Worm (Caenorhabditis elegans) whole organism, L2 larva: Measurements from ENCODE around the gene B0462.4.
A peak's percentile ranks its signal among the peaks of the same experiment; 100 is the strongest.
"Not testable (repeated sequence)": the region's sequence is repeated elsewhere in the genome, so short reads cannot be mapped to it uniquely, and the experiment has no call there.

Experiments used
- F13H6.1 ChIP-seq: sonication (generic microtip); optimal IDR thresholded peaks from 2 replicates; lab custom pipeline; 2016; ENCODE audit warnings: missing genetic modification characterization, missing compliant biosample characterization
- R02D3.7 ChIP-seq: fragments of 150-350 bp; optimal IDR thresholded peaks from 2 replicates; lab custom pipeline; 2014; ENCODE audit warnings: missing biosample characterization, missing genetic modification characterization
- Y55F3AM.14 ChIP-seq: fragments of 200-800 bp; sonication (Bioruptor generic); optimal IDR thresholded peaks from 2 replicates; lab custom pipeline; 2018; ENCODE audit warnings: mild to moderate bottlenecking, missing genetic modification characterization, missing compliant biosample characterization
- ZK546.5 ChIP-seq: sonication (generic microtip); optimal IDR thresholded peaks from 2 replicates; lab custom pipeline; 2017; ENCODE audit warnings: missing biosample characterization, missing genetic modification characterization
- alr-1 ChIP-seq: fragments of 150-350 bp; optimal IDR thresholded peaks from 2 replicates; lab custom pipeline; 2014; ENCODE audit warnings: missing biosample characterization, missing genetic modification characterization
- aly-2 ChIP-seq: fragments of 150-350 bp; optimal IDR thresholded peaks from 2 replicates; lab custom pipeline; 2014; ENCODE audit warnings: missing biosample characterization, missing genetic modification characterization
- ama-1 ChIP-seq: fragments of 150-350 bp; optimal IDR thresholded peaks from 2 replicates; lab custom pipeline; 2018; ENCODE audit warnings: inconsistent platforms
- ceh-82 ChIP-seq: fragments of 150-350 bp; optimal IDR thresholded peaks from 2 replicates; lab custom pipeline; 2014; ENCODE audit warnings: missing biosample characterization, missing genetic modification characterization
- dmd-4 ChIP-seq: sonication (generic microtip); optimal IDR thresholded peaks from 2 replicates; lab custom pipeline; 2017; ENCODE audit warnings: missing biosample characterization, missing genetic modification characterization
- egl-27 ChIP-seq: sonication (generic microtip); optimal IDR thresholded peaks from 3 replicates; lab custom pipeline; 2017; ENCODE audit warnings: missing biosample characterization, missing genetic modification reagents, missing genetic modification characterization
- elt-3 ChIP-seq: sonication (generic microtip); optimal IDR thresholded peaks from 2 replicates; lab custom pipeline; 2017; ENCODE audit warnings: missing biosample characterization, missing genetic modification characterization
- fos-1 ChIP-seq: fragments of 150-350 bp; optimal IDR thresholded peaks from 2 replicates; lab custom pipeline; 2014; ENCODE audit warnings: missing biosample characterization, missing genetic modification characterization
- lin-11 ChIP-seq: fragments of 150-350 bp; sonication (generic microtip); optimal IDR thresholded peaks from 2 replicates; lab custom pipeline; 2014; ENCODE audit warnings: missing biosample characterization, missing genetic modification characterization, inconsistent platforms, mixed read lengths
- lin-39 ChIP-seq: fragments of 150-350 bp; optimal IDR thresholded peaks from 2 replicates; lab custom pipeline; 2014; ENCODE audit warnings: missing biosample characterization, missing genetic modification reagents, missing genetic modification characterization
- lsy-2 ChIP-seq, 2 experiments: fragments of 150-350 bp in 1 of 2; sonication (generic microtip) in 1 of 2; optimal IDR thresholded peaks; 2 replicates each; lab custom pipeline; 2014 to 2017; ENCODE audit warnings: missing biosample characterization in 2 of 2, missing genetic modification characterization in 2 of 2
- mab-5 ChIP-seq: fragments of 150-350 bp; optimal IDR thresholded peaks from 2 replicates; lab custom pipeline; 2014; ENCODE audit warnings: missing biosample characterization, missing genetic modification characterization
- mdl-1 ChIP-seq, 2 experiments: fragments of 150-350 bp in 1 of 2; sonication (generic microtip) in 1 of 2; optimal IDR thresholded peaks; 2 replicates each; lab custom pipeline; 2017; ENCODE audit warnings: missing biosample characterization in 2 of 2, missing genetic modification characterization in 2 of 2
- nhr-10 ChIP-seq: sonication (generic microtip); optimal IDR thresholded peaks from 2 replicates; lab custom pipeline; 2017; ENCODE audit warnings: missing biosample characterization, missing genetic modification characterization
- nhr-11 ChIP-seq: fragments of 150-350 bp; optimal IDR thresholded peaks from 2 replicates; lab custom pipeline; 2014; ENCODE audit warnings: missing biosample characterization, missing genetic modification characterization
- nhr-12 ChIP-seq: fragments of 150-350 bp; optimal IDR thresholded peaks from 2 replicates; lab custom pipeline; 2014; ENCODE audit warnings: missing biosample characterization, missing genetic modification characterization
- nhr-21 ChIP-seq: fragments of 150-350 bp; optimal IDR thresholded peaks from 2 replicates; lab custom pipeline; 2014; ENCODE audit warnings: missing biosample characterization, missing genetic modification characterization
- nhr-23 ChIP-seq: fragments of 150-350 bp; optimal IDR thresholded peaks from 2 replicates; lab custom pipeline; 2014; ENCODE audit warnings: missing biosample characterization, missing genetic modification reagents, missing genetic modification characterization
- nhr-237 ChIP-seq: fragments of 150-350 bp; optimal IDR thresholded peaks from 2 replicates; lab custom pipeline; 2014; ENCODE audit warnings: missing biosample characterization, missing genetic modification characterization
- nhr-25 ChIP-seq: fragments of 150-350 bp; sonication (generic microtip); optimal IDR thresholded peaks from 3 replicates; lab custom pipeline; 2014; ENCODE audit warnings: missing biosample characterization, missing genetic modification characterization
- nhr-6 ChIP-seq: fragments of 150-350 bp; optimal IDR thresholded peaks from 2 replicates; lab custom pipeline; 2014; ENCODE audit warnings: missing biosample characterization, missing genetic modification characterization
- nhr-77 ChIP-seq: fragments of 150-350 bp; optimal IDR thresholded peaks from 2 replicates; lab custom pipeline; 2014; ENCODE audit warnings: missing biosample characterization, missing genetic modification characterization
- peb-1 ChIP-seq: fragments of 150-350 bp; optimal IDR thresholded peaks from 2 replicates; lab custom pipeline; 2014; ENCODE audit warnings: missing biosample characterization, missing genetic modification characterization
- sem-4 ChIP-seq: fragments of 150-350 bp; optimal IDR thresholded peaks from 2 replicates; lab custom pipeline; 2014; ENCODE audit warnings: missing biosample characterization, missing genetic modification reagents, missing genetic modification characterization
- skn-1 ChIP-seq: sonication (generic microtip); optimal IDR thresholded peaks from 2 replicates; lab custom pipeline; 2017; ENCODE audit warnings: missing biosample characterization, missing genetic modification characterization
- sma-3 ChIP-seq: sonication (generic microtip); optimal IDR thresholded peaks from 2 replicates; lab custom pipeline; 2016; ENCODE audit warnings: missing genetic modification reagents, missing genetic modification characterization, missing compliant biosample characterization
- sma-9 ChIP-seq, 2 experiments: fragments of 150-350 bp in 1 of 2; sonication (generic microtip) in 1 of 2; optimal IDR thresholded peaks; 2 replicates each; lab custom pipeline; 2014 to 2016; ENCODE audit warnings: missing genetic modification characterization in 2 of 2, mild to moderate bottlenecking in 1 of 2, missing biosample characterization in 1 of 2, missing compliant biosample characterization in 1 of 2, missing genetic modification reagents in 1 of 2, moderate library complexity in 1 of 2
- snpc-4 ChIP-seq: fragments of 150-350 bp; optimal IDR thresholded peaks from 2 replicates; lab custom pipeline; 2014; ENCODE audit warnings: missing biosample characterization, missing genetic modification characterization
- unc-39 ChIP-seq: fragments of 150-350 bp; optimal IDR thresholded peaks from 2 replicates; lab custom pipeline; 2014; ENCODE audit warnings: missing biosample characterization, missing genetic modification characterization
- zag-1 ChIP-seq: fragments of 150-350 bp; optimal IDR thresholded peaks from 2 replicates; lab custom pipeline; 2014; ENCODE audit warnings: missing biosample characterization, missing genetic modification characterization
- ztf-1 ChIP-seq: fragments of 200-800 bp; sonication (Bioruptor generic); conservative IDR thresholded peaks from 2 replicates; pipeline ENCODE4 v1.3.6; 2022; ENCODE audit warnings: missing genetic modification characterization, missing compliant biosample characterization
- ztf-11 ChIP-seq: sonication (generic microtip); optimal IDR thresholded peaks from 2 replicates; lab custom pipeline; 2017; ENCODE audit warnings: missing biosample characterization, missing genetic modification characterization
- ztf-4 ChIP-seq: fragments of 150-350 bp; optimal IDR thresholded peaks from 2 replicates; lab custom pipeline; 2014; ENCODE audit warnings: missing biosample characterization, missing genetic modification characterization

The B0462.4 gene

ce11 chrV:18323231-18323630, 7.8 kb downstream of the B0462.4 start, which contains the start of gene B0462.5:
Gene B0462.5 (minus strand): TSS chrV:18323331.
- TF ChIP-seq fos-1 (tag; lab: Kevin White, UChicago) (peak; percentile 35), ama-1 (lab: Kevin White, UChicago) (no peak)

ce11 chrV:18318312-18318711, 12.7 kb downstream of the B0462.4 start, which contains the start of gene fbxb-119:
Gene fbxb-119 (plus strand): TSS chrV:18318612.
- TF ChIP-seq nhr-77 (tag; lab: Kevin White, UChicago), result no peak
- TF ChIP-seq ztf-4 (tag; lab: Kevin White, UChicago), result no peak
- TF ChIP-seq ZK546.5, result no peak
- no peak for TF ChIP-seq nhr-23 (tag; lab: Kevin White, UChicago)
- TF ChIP-seq nhr-6 (tag; lab: Kevin White, UChicago), result no peak
- no peak for TF ChIP-seq lsy-2 (tag; optimal IDR thresholded peaks at IDR 0.05; lab: Kevin White, UChicago)
- TF ChIP-seq skn-1 (tag; lab: Kevin White, UChicago), result no peak
- TF ChIP-seq ztf-1 (GFP tag; lab: Robert Waterston, UW), result no peak
- no peak for TF ChIP-seq sma-3
- no peak for TF ChIP-seq nhr-237
- no peak for TF ChIP-seq mdl-1 (tag; optimal IDR thresholded peaks at IDR 0.05; lab: Kevin White, UChicago)
- TF ChIP-seq peb-1, result no peak
- no peak for TF ChIP-seq ceh-82 (tag; lab: Kevin White, UChicago)
- no peak for TF ChIP-seq alr-1 (tag; lab: Kevin White, UChicago)
- TF ChIP-seq, all 48 proteins: peak for 0

ce11 chrV:18302414-18302813, 28.6 kb downstream of the B0462.4 start, which contains the start of gene Y51A2A.6:
Gene Y51A2A.6 (plus strand): TSS chrV:18302714.
- not testable (repeated sequence) for TF ChIP-seq unc-39 (tag; lab: Kevin White, UChicago); F13H6.1; fos-1 (tag; lab: Kevin White, UChicago)

ce11 chrV:18299313-18299712, 31.7 kb downstream of the B0462.4 start:
- TF ChIP-seq alr-1 (tag; lab: Kevin White, UChicago) (no peak), ztf-11 (no peak), dmd-4 (no peak), sma-9 (GFP tag; optimal IDR thresholded peaks at IDR 0.05; lab: Kevin White, UChicago) (no peak), sma-9 (tag; optimal IDR thresholded peaks at IDR 0.05; lab: Kevin White, UChicago) (no peak), lin-11 (no peak), lin-39 (tag; lab: Kevin White, UChicago) (no peak), aly-2 (tag; lab: Kevin White, UChicago) (no peak), nhr-237 (no peak), sma-3 (no peak), nhr-23 (tag; lab: Kevin White, UChicago) (no peak), Y55F3AM.14 (GFP tag; lab: Kevin White, UChicago) (no peak), elt-3 (tag; lab: Kevin White, UChicago) (no peak), fos-1 (tag; lab: Kevin White, UChicago) (no peak), egl-27 (tag; lab: Kevin White, UChicago) (no peak), mab-5 (tag; lab: Kevin White, UChicago) (no peak), ceh-82 (tag; lab: Kevin White, UChicago) (no peak), F13H6.1 (no peak)

- no peak for TF ChIP-seq fos-1 (tag; lab: Kevin White, UChicago)
- TF ChIP-seq snpc-4 (tag; lab: Kevin White, UChicago), result no peak
- TF ChIP-seq sem-4 (tag; lab: Kevin White, UChicago), result no peak
- no peak for TF ChIP-seq R02D3.7 (tag; lab: Kevin White, UChicago)
- TF ChIP-seq aly-2 (tag; lab: Kevin White, UChicago), result no peak
- TF ChIP-seq egl-27 (tag; lab: Kevin White, UChicago), result no peak
- TF ChIP-seq zag-1, result no peak
- no peak for TF ChIP-seq nhr-10 (tag; lab: Kevin White, UChicago)
- no peak for TF ChIP-seq nhr-12 (tag; lab: Kevin White, UChicago)
- TF ChIP-seq mdl-1 (tag; optimal IDR thresholded peaks at IDR 0.05; lab: Kevin White, UChicago), result no peak
- no peak for TF ChIP-seq nhr-25 (tag; lab: Kevin White, UChicago)
- no peak for TF ChIP-seq F13H6.1
- TF ChIP-seq nhr-21 (tag; lab: Kevin White, UChicago), result no peak
- TF ChIP-seq nhr-11 (tag; lab: Kevin White, UChicago), result no peak
- no peak for TF ChIP-seq peb-1
- no peak for TF ChIP-seq ztf-4 (tag; lab: Kevin White, UChicago)
These were observed 32.5 kb downstream of the B0462.4 start, which contains the start of gene Y51A2A.5 for ce11 chrV:18298506-18298905. Gene Y51A2A.5 (plus strand): TSS chrV:18298806.
